Fruit fly (Drosophila melanogaster) whole organism, wandering third instar larva: ENCODE results near the gene NKCC.

ENCODE experiments used
- Abd-B ChIP-seq: fragments of >200 bp; optimal IDR thresholded peaks from 2 replicates; lab custom pipeline; 2017; ENCODE audit warnings: missing biosample characterization, missing genetic modification characterization
- CG32264 ChIP-seq: fragments of 200-800 bp; sonication (Bioruptor generic); optimal IDR thresholded peaks from 2 replicates; lab custom pipeline; 2016; ENCODE audit warnings: missing biosample characterization, missing genetic modification characterization
- CG9705 ChIP-seq: fragments of 200-800 bp; sonication (Bioruptor generic); optimal IDR thresholded peaks from 2 replicates; lab custom pipeline; 2018; ENCODE audit warnings: missing biosample characterization, mild to moderate bottlenecking, missing genetic modification characterization
- CrebA ChIP-seq: fragments of 200-800 bp; sonication (Bioruptor generic); optimal IDR thresholded peaks from 2 replicates; lab custom pipeline; 2016; ENCODE audit warnings: missing biosample characterization, mild to moderate bottlenecking, missing genetic modification characterization, borderline replicate concordance
- Dfd ChIP-seq: fragments of >200 bp; optimal IDR thresholded peaks from 2 replicates; lab custom pipeline; 2017; ENCODE audit warnings: missing biosample characterization, missing genetic modification characterization
- Dif ChIP-seq: fragments of 200-275, 200-300 bp; sonication (Bioruptor generic); optimal IDR thresholded peaks from 2 replicates; lab custom pipeline; 2018; ENCODE audit warnings: missing biosample characterization, missing genetic modification characterization; ENCODE audit not compliant: partially characterized antibody
- GATAd ChIP-seq: sonication (Bioruptor generic); optimal IDR thresholded peaks from 2 replicates; lab custom pipeline; 2016; ENCODE audit warnings: missing biosample characterization, missing genetic modification characterization
- HLH106 ChIP-seq: fragments of 200-800 bp; optimal IDR thresholded peaks from 3 replicates; lab custom pipeline; 2019; ENCODE audit warnings: missing biosample characterization, mild to moderate bottlenecking, missing genetic modification characterization, moderate library complexity
- Hnf4 ChIP-seq: fragments of 200-800 bp; sonication (Bioruptor generic); optimal IDR thresholded peaks from 2 replicates; lab custom pipeline; 2016; ENCODE audit warnings: missing biosample characterization, mild to moderate bottlenecking, missing genetic modification characterization
- Hr83 ChIP-seq: fragments of 200-300 bp; sonication (Bioruptor generic); optimal IDR thresholded peaks from 2 replicates; lab custom pipeline; 2016; ENCODE audit warnings: missing biosample characterization, mild to moderate bottlenecking, missing genetic modification characterization, moderate library complexity; ENCODE audit not compliant: poor library complexity, severe bottlenecking
- Jra ChIP-seq: sonication (Bioruptor generic); optimal IDR thresholded peaks from 2 replicates; lab custom pipeline; 2016; ENCODE audit warnings: missing biosample characterization, missing genetic modification characterization
- Mio ChIP-seq: sonication (Bioruptor generic); optimal IDR thresholded peaks from 2 replicates; lab custom pipeline; 2016; ENCODE audit warnings: missing biosample characterization, missing genetic modification characterization
- Myc ChIP-seq: fragments of >200 bp; optimal IDR thresholded peaks from 2 replicates; lab custom pipeline; 2017
- N ChIP-seq: fragments of >200 bp; optimal IDR thresholded peaks from 2 replicates; lab custom pipeline; 2018; ENCODE audit warnings: missing biosample characterization, missing external identifiers, missing genetic modification characterization
- OdsH ChIP-seq: fragments of 200-800 bp; sonication (Bioruptor generic); optimal IDR thresholded peaks from 2 replicates; lab custom pipeline; 2016; ENCODE audit warnings: missing biosample characterization, mild to moderate bottlenecking, missing genetic modification characterization
- Rel ChIP-seq, 2 experiments: fragments of 200-800 bp; sonication (Bioruptor generic) in 1 of 2; optimal IDR thresholded peaks; 2 replicates in 1 of 2; 3 replicates in 1 of 2; lab custom pipeline; 2016 to 2019; ENCODE audit warnings: mild to moderate bottlenecking in 2 of 2, missing biosample characterization in 2 of 2, missing genetic modification characterization in 2 of 2, moderate library complexity in 1 of 2
- Sp1 ChIP-seq: fragments of 200-800 bp; sonication (Bioruptor generic); optimal IDR thresholded peaks from 3 replicates; lab custom pipeline; 2019; ENCODE audit warnings: missing biosample characterization, mild to moderate bottlenecking, missing genetic modification characterization, moderate library complexity
- Vsx2 ChIP-seq: fragments of 200-300, 225-300 bp; sonication (Bioruptor generic); optimal IDR thresholded peaks from 2 replicates; lab custom pipeline; 2018; ENCODE audit warnings: missing biosample characterization, missing genetic modification characterization; ENCODE audit not compliant: partially characterized antibody
- br ChIP-seq: fragments of 200-800 bp; sonication (Bioruptor generic); optimal IDR thresholded peaks from 2 replicates; lab custom pipeline; 2016; ENCODE audit warnings: missing biosample characterization, missing genetic modification characterization
- dl ChIP-seq, 2 experiments: fragments of 175-275, 200-275 bp in 1 of 2; fragments of 200-275 bp in 1 of 2; sonication (Bioruptor generic); optimal IDR thresholded peaks; lab custom pipeline; 2018; ENCODE audit warnings: mild to moderate bottlenecking in 2 of 2, missing biosample characterization in 2 of 2, missing genetic modification characterization in 2 of 2, moderate library complexity in 2 of 2; ENCODE audit not compliant: partially characterized antibody in 2 of 2, insufficient read depth in 1 of 2
- dsf ChIP-seq: sonication (Bioruptor generic); optimal IDR thresholded peaks from 2 replicates; lab custom pipeline; 2016; ENCODE audit warnings: missing biosample characterization, missing genetic modification characterization, borderline replicate concordance
- ey ChIP-seq: fragments of 200-800 bp; sonication (Bioruptor generic); optimal IDR thresholded peaks from 2 replicates; lab custom pipeline; 2016; ENCODE audit warnings: missing biosample characterization, missing genetic modification characterization
- foxo ChIP-seq, 2 experiments: fragments of 200-800 bp; sonication (Bioruptor generic); optimal IDR thresholded peaks; 2 replicates in 1 of 2; 3 replicates in 1 of 2; lab custom pipeline; 2016 to 2017; ENCODE audit warnings: missing biosample characterization in 2 of 2, missing genetic modification characterization in 2 of 2
- fru ChIP-seq: fragments of 200-800 bp; sonication (Bioruptor generic); optimal IDR thresholded peaks from 3 replicates; lab custom pipeline; 2016; ENCODE audit warnings: missing biosample characterization, mild to moderate bottlenecking, missing genetic modification characterization
- h ChIP-seq: fragments of 200-800 bp; sonication (Bioruptor generic); optimal IDR thresholded peaks from 3 replicates; lab custom pipeline; 2016; ENCODE audit warnings: missing biosample characterization, mild to moderate bottlenecking, missing genetic modification characterization
- jim ChIP-seq: fragments of 175-275, 200-325 bp; sonication (Bioruptor generic); optimal IDR thresholded peaks from 2 replicates; lab custom pipeline; 2016; ENCODE audit warnings: missing biosample characterization, mild to moderate bottlenecking, missing genetic modification characterization
- lola ChIP-seq: fragments of >200 bp; optimal IDR thresholded peaks from 2 replicates; lab custom pipeline; 2017; ENCODE audit warnings: missing biosample characterization, missing genetic modification characterization
- pan ChIP-seq: fragments of >200 bp; optimal IDR thresholded peaks from 2 replicates; lab custom pipeline; 2017
- psq ChIP-seq: fragments of 200-800 bp; sonication (Bioruptor generic); optimal IDR thresholded peaks from 3 replicates; lab custom pipeline; 2017; ENCODE audit warnings: missing biosample characterization, mild to moderate bottlenecking, missing genetic modification characterization, moderate library complexity
- rgr ChIP-seq: fragments of 200-800 bp; sonication (Bioruptor generic); optimal IDR thresholded peaks from 3 replicates; lab custom pipeline; 2016; ENCODE audit warnings: missing biosample characterization, mild to moderate bottlenecking, missing genetic modification characterization
- sage ChIP-seq: fragments of 200-800 bp; sonication (Bioruptor generic); optimal IDR thresholded peaks from 2 replicates; lab custom pipeline; 2016; ENCODE audit warnings: missing biosample characterization, mild to moderate bottlenecking, missing genetic modification characterization
- tai ChIP-seq: sonication (Bioruptor generic); optimal IDR thresholded peaks from 2 replicates; lab custom pipeline; 2016; ENCODE audit warnings: missing biosample characterization, missing genetic modification characterization
- usp ChIP-seq: fragments of >200 bp; optimal IDR thresholded peaks from 2 replicates; lab custom pipeline; 2017; ENCODE audit warnings: missing biosample characterization, missing genetic modification characterization
- woc ChIP-seq: sonication (Bioruptor generic); optimal IDR thresholded peaks from 2 replicates; lab custom pipeline; 2016; ENCODE audit warnings: missing biosample characterization, mild to moderate bottlenecking, missing genetic modification characterization

NKCC gene

DNA sequence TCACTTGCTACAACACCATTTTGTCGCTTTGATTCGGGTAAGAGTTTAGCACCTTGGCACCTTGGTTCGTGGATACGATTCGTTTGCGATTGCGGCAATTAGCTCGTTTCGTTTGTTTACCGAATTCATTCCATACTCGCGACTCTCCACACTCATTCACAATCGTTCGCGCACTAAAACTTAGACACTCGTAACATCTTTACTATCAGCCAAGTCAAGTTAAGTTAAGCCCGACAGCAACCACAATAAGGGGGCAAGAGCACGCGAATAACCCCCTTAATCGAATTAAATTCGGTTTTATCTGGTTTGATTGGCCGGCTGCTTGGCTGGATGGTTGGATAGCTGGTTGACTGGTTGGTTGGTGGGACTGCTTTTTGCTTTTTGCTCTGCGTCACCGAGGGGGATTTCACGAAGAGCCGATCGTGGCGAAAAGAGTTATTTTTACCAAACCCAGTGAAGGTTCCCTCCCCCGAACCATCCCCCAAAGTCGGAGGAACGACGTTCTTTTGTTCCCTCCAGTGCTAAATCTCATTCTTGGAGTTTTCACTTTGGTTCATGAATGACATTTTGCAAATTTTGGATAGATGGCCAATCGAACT, 1.4 kb upstream of the NKCC start (continued):
- no peak for TF ChIP-seq usp (GFP tag; lab: Kevin White, UChicago)
- TF ChIP-seq CrebA (GFP tag; lab: Kevin White, UChicago): no peak
- TF ChIP-seq fru (GFP tag; lab: Kevin White, UChicago): peak; percentile 0
- TF ChIP-seq Sp1: no peak
- no peak for TF ChIP-seq lola
- no peak for TF ChIP-seq pan (lab: Kevin White, UChicago)
- no peak for TF ChIP-seq Mio (GFP tag; lab: Kevin White, UChicago)
- TF ChIP-seq tai (GFP tag; lab: Kevin White, UChicago): no peak
- TF ChIP-seq, all 38 proteins: peak for 6

- TF ChIP-seq Abd-B (GFP tag; lab: Kevin White, UChicago): no peak
- peak; percentile 35 for TF ChIP-seq h
- no peak for TF ChIP-seq Vsx2
- no peak for TF ChIP-seq Rel (GFP tag; optimal IDR thresholded peaks at IDR 0.05; lab: Kevin White, UChicago)
- peak; percentile 30 for TF ChIP-seq Rel (tag; optimal IDR thresholded peaks at IDR 0.05; lab: Kevin White, UChicago)
- TF ChIP-seq lola: no peak
Observed at dm6 chr3R:5497600-5497999, 4.9 kb downstream of the NKCC start.

DNA sequence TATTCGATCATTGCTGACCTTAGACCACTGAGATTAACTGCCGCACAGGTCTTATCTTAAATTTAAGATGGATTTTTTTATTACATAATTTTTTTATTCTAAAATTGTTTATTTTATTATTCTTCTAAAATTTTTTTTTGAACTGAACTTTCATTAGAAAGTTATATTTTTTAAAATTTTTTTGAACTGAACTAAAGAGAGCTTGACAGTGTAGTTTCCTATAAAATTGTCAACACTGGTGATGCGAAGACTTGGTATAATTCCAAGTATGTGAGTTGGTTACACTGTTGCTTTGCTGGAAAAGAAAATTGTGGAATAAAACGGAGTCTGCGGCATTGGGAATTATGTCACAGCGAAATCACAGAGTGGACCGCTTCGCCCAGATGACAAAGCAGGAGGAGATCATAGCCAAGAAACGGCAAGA, 17.2 kb downstream of the NKCC start, which contains the start of gene CG31550:
TSS of gene CG31550 (plus strand) at position 249 of the 424 bp plus-strand sequence.
- no peak for TF ChIP-seq Rel (GFP tag; optimal IDR thresholded peaks at IDR 0.05; lab: Kevin White, UChicago)
- TF ChIP-seq Rel (tag; optimal IDR thresholded peaks at IDR 0.05; lab: Kevin White, UChicago): peak; percentile 32
- no peak for TF ChIP-seq Jra
- peak; percentile 76 for TF ChIP-seq HLH106 (tag; lab: Kevin White, UChicago)
- peak; percentile 59 for TF ChIP-seq Vsx2
- TF ChIP-seq rgr: peak; percentile 74
- TF ChIP-seq OdsH: peak; percentile 45
- TF ChIP-seq foxo (GFP tag; optimal IDR thresholded peaks at IDR 0.05; lab: Kevin White, UChicago): peak in 1 of 2 experiments; percentile 70
- TF ChIP-seq jim: no peak
- peak; percentile 6 for TF ChIP-seq CG9705 (GFP tag; lab: Kevin White, UChicago)
- TF ChIP-seq psq (GFP tag; lab: Kevin White, UChicago): peak; percentile 36
- peak; percentile 36 for TF ChIP-seq ey
- no peak for TF ChIP-seq Mio (GFP tag; lab: Kevin White, UChicago)
- peak; percentile 67 for TF ChIP-seq Sp1
- peak; percentile 64 for TF ChIP-seq h
- peak; percentile 81 for TF ChIP-seq Hr83 (GFP tag; lab: Kevin White, UChicago)
- TF ChIP-seq sage (GFP tag; lab: Kevin White, UChicago): no peak

- TF ChIP-seq pan (lab: Kevin White, UChicago) (no peak), HLH106 (tag; lab: Kevin White, UChicago) (peak; percentile 14), N (no peak), rgr (no peak), Hr83 (GFP tag; lab: Kevin White, UChicago) (no peak), tai (GFP tag; lab: Kevin White, UChicago) (no peak), Sp1 (peak; percentile 38), Dif (GFP tag; lab: Kevin White, UChicago) (peak; percentile 0)
Observed at dm6 chr3R:5483488-5484109, 18.9 kb downstream of the NKCC start, which contains the start of gene ksr. TSS of gene ksr (minus strand) at chr3R:5483906.

- no peak for TF ChIP-seq Sp1
- TF ChIP-seq br (GFP tag; lab: Kevin White, UChicago): no peak
- TF ChIP-seq Myc: no peak
- TF ChIP-seq N: no peak
- TF ChIP-seq dsf (GFP tag; lab: Kevin White, UChicago): no peak
- no peak for TF ChIP-seq Dfd (GFP tag; lab: Kevin White, UChicago)
- TF ChIP-seq GATAd: no peak
- TF ChIP-seq dl (GFP tag; optimal IDR thresholded peaks at IDR 0.05; lab: Kevin White, UChicago; ENCODE audit: insufficient read depth in 1 of 2, partially characterized antibody in 2 of 2): no peak
- no peak for TF ChIP-seq Dif (GFP tag; lab: Kevin White, UChicago)
- no peak for TF ChIP-seq CG32264 (GFP tag; lab: Kevin White, UChicago)
- TF ChIP-seq foxo (GFP tag; optimal IDR thresholded peaks at IDR 0.05; lab: Kevin White, UChicago): no peak
- TF ChIP-seq Hr83 (GFP tag; lab: Kevin White, UChicago): no peak
- TF ChIP-seq sage (GFP tag; lab: Kevin White, UChicago): no peak
- no peak for TF ChIP-seq jim
- TF ChIP-seq Hnf4 (GFP tag; lab: Kevin White, UChicago): no peak
- TF ChIP-seq tai (GFP tag; lab: Kevin White, UChicago): no peak
- TF ChIP-seq h: no peak
- TF ChIP-seq woc (GFP tag; lab: Kevin White, UChicago): no peak
- TF ChIP-seq, all 38 proteins: peak for 0
Observed at dm6 chr3R:5482790-5483189, 19.7 kb downstream of the NKCC start.
